Fruit fly (Drosophila melanogaster): ENCODE measurements around the gene Pgant5.

DNA sequence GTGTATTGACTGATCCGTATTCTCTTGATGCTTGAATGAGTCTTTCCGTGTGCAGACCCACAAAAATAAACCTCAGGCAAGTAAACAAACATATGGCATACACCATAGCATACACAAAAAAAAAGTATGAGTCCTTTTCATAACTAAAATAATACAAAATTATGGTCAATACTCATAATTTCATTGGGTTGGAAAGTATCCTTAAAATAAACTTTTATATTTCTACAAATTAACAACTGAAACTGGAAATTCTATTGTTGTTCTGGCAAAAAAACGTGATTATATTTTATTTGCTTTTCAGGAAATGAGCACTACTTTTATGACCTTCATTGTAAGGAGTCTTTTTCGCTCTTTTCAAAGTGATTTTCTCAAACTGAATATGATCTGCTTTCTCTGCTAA, 51.3 kb downstream of the Pgant5 start:
- TF ChIP-seq CG8478 (optimal IDR thresholded peaks at IDR 0.05) = no peak
- TF ChIP-seq Dll (optimal IDR thresholded peaks at IDR 0.05) = no peak
- no peak for TF ChIP-seq pan (optimal IDR thresholded peaks at IDR 0.05)

Measured in whole organism.